Fruit fly (Drosophila melanogaster) whole organism: ENCODE data around the gene Nckx30C.

ENCODE experiments used
- pan ChIP-seq: fragments of >200 bp; optimal IDR thresholded peaks from 2 replicates; lab custom pipeline; 2017
- psq ChIP-seq: fragments of >200 bp; optimal IDR thresholded peaks from 2 replicates; lab custom pipeline; 2017
- usp ChIP-seq: fragments of >200 bp; optimal IDR thresholded peaks from 2 replicates; lab custom pipeline; 2017; ENCODE audit warnings: missing biosample characterization, missing genetic modification characterization, mixed read lengths

- TF ChIP-seq usp (GFP tag; lab: Kevin White, UChicago) (no peak), psq (lab: Kevin White, UChicago) (no peak), pan (lab: Kevin White, UChicago) (no peak)
Observed at dm6 chr2L:9782176-9782581, 35.9 kb upstream of the Nckx30C start, which contains the start of gene IP3K1.
